Worm (Caenorhabditis elegans) whole organism, early embryonic: Measurements from ENCODE around the gene srx-9.

Experiments used
- B0310.2 ChIP-seq: sonication (generic microtip); optimal IDR thresholded peaks from 2 replicates; lab custom pipeline; 2016; ENCODE audit warnings: mild to moderate bottlenecking, missing genetic modification characterization, missing compliant biosample characterization
- F13C5.2 ChIP-seq: sonication (generic microtip); optimal IDR thresholded peaks from 2 replicates; lab custom pipeline; 2017; ENCODE audit warnings: mild to moderate bottlenecking, missing genetic modification characterization, inconsistent platforms, missing compliant biosample characterization
- aly-1 ChIP-seq: sonication (generic microtip); optimal IDR thresholded peaks from 2 replicates; lab custom pipeline; 2016; ENCODE audit warnings: missing genetic modification characterization, missing compliant biosample characterization
- ama-1 ChIP-seq: fragments of 150-350 bp; optimal IDR thresholded peaks from 2 replicates; lab custom pipeline; 2014
- ceh-13 ChIP-seq: fragments of 200-800 bp; sonication (Bioruptor generic); optimal IDR thresholded peaks from 2 replicates; lab custom pipeline; 2018; ENCODE audit warnings: mild to moderate bottlenecking, missing genetic modification characterization, missing compliant biosample characterization
- ceh-36 ChIP-seq: sonication (generic microtip); optimal IDR thresholded peaks from 2 replicates; lab custom pipeline; 2016; ENCODE audit warnings: missing genetic modification characterization, inconsistent platforms, missing compliant biosample characterization
- ets-7 ChIP-seq: sonication (generic microtip); optimal IDR thresholded peaks from 2 replicates; lab custom pipeline; 2016; ENCODE audit warnings: missing genotype, missing genetic modification characterization, missing compliant biosample characterization
- flt-1 ChIP-seq: fragments of 200-800 bp; sonication (Bioruptor generic); IDR thresholded peaks from 2 replicates; pipeline ENCODE4 v1.3.6; 2022; ENCODE audit warnings: missing genetic modification characterization, missing compliant biosample characterization
- hmbx-1 ChIP-seq: sonication (generic microtip); optimal IDR thresholded peaks from 2 replicates; lab custom pipeline; 2016; ENCODE audit warnings: mild to moderate bottlenecking, missing genetic modification characterization, missing compliant biosample characterization
- hmg-4 ChIP-seq: fragments of 200-800 bp; sonication (Bioruptor generic); optimal IDR thresholded peaks from 2 replicates; lab custom pipeline; 2018; ENCODE audit warnings: mild to moderate bottlenecking, missing genetic modification characterization, missing compliant biosample characterization
- hnd-1 ChIP-seq: sonication (generic microtip); optimal IDR thresholded peaks from 2 replicates; lab custom pipeline; 2016; ENCODE audit warnings: missing genetic modification characterization, missing compliant biosample characterization
- pes-1 ChIP-seq: fragments of 200-800 bp; sonication (Bioruptor generic); IDR thresholded peaks from 2 replicates; pipeline ENCODE4 v1.3.6; 2022; ENCODE audit warnings: missing genetic modification reagents, missing genetic modification characterization, missing compliant biosample characterization
- scrt-1 ChIP-seq: fragments of 200-800 bp; sonication (Bioruptor generic); IDR thresholded peaks from 2 replicates; pipeline ENCODE4 v1.3.6; 2022; ENCODE audit warnings: missing genetic modification characterization, missing compliant biosample characterization
- sea-1 ChIP-seq: fragments of 200-800 bp; sonication (Bioruptor generic); conservative IDR thresholded peaks from 2 replicates; pipeline ENCODE4 v1.3.6; 2022; ENCODE audit warnings: missing genetic modification characterization, missing compliant biosample characterization
- tbx-11 ChIP-seq: fragments of 200-800 bp; sonication (Bioruptor generic); IDR thresholded peaks from 2 replicates; pipeline ENCODE4 v1.3.6; 2022; ENCODE audit warnings: missing genetic modification characterization, missing compliant biosample characterization
- tbx-37 ChIP-seq: fragments of 200-800 bp; sonication (Bioruptor generic); conservative IDR thresholded peaks from 2 replicates; pipeline ENCODE4 v1.3.6; 2022; ENCODE audit warnings: missing genetic modification reagents, missing genetic modification characterization, missing compliant biosample characterization
- tra-4 ChIP-seq: sonication (generic microtip); optimal IDR thresholded peaks from 2 replicates; lab custom pipeline; 2017; ENCODE audit warnings: missing genetic modification characterization, missing compliant biosample characterization

srx-9 gene

DNA sequence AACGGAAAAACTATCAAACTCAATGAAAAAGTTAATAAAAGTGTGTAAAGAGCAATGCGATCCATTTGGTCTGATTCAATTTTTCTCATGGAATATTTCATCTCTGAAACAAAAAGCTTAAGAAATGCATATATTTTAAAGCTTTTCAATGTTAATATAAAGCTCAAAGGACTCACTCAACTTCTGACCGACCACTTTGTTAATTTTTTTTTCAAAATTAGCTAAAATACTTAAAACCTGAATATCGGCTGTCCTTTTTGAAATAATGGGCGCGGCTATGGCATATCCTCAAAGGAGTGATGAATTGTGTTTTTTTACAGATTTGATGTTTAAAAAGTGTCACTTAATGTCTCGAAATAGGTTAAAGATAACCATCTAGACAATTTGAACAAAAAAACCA, 5.5 kb downstream of the srx-9 start, which contains the start of gene C02H6.1:
C02H6.1 (minus strand) TSS at position 101 of the 400 bp plus-strand sequence.
- no peak for TF ChIP-seq hmbx-1
- TF ChIP-seq scrt-1 (GFP tag; lab: Robert Waterston, UW): no peak
- TF ChIP-seq tra-4: no peak
- no peak for TF ChIP-seq tbx-11 (GFP tag; lab: Robert Waterston, UW)
- no peak for TF ChIP-seq B0310.2 (tag; lab: Kevin White, UChicago)

DNA sequence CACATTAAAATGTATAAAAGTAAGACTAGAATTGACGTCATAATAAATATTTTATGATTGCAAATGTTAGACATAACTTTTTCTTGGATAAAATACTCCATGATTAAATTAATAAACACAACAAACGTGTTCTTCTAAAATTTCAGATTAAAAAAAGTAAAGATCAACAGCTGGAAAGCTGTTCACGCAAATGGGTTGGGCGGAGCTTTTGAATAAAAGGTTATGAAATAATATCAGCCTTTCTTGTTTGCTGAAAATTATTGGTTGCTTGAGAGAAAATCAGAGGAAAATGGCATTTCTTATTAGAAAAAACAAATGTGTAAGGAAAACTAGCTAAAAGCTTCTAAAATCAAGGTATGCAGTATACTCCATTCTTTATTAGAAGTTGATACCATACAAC, 7.5 kb downstream of the srx-9 start, which contains the start of gene C02H6.3:
C02H6.3 (minus strand) TSS at position 101 of the 400 bp plus-strand sequence.
- no peak for TF ChIP-seq B0310.2 (tag; lab: Kevin White, UChicago)
- no peak for TF ChIP-seq hnd-1 (tag; lab: Kevin White, UChicago)
- no peak for TF ChIP-seq hmg-4 (GFP tag; lab: Kevin White, UChicago)
- no peak for TF ChIP-seq scrt-1 (GFP tag; lab: Robert Waterston, UW)
- TF ChIP-seq tbx-11 (GFP tag; lab: Robert Waterston, UW): no peak
- no peak for TF ChIP-seq F13C5.2 (tag; lab: Kevin White, UChicago)
- no peak for TF ChIP-seq pes-1
- no peak for TF ChIP-seq tra-4
- TF ChIP-seq sea-1 (GFP tag; lab: Robert Waterston, UW): no peak
- no peak for TF ChIP-seq aly-1 (tag; lab: Kevin White, UChicago)
- no peak for TF ChIP-seq tbx-37 (GFP tag; lab: Robert Waterston, UW)
- no peak for TF ChIP-seq ceh-13 (GFP tag; lab: Kevin White, UChicago)
- TF ChIP-seq hmbx-1: no peak
- no peak for TF ChIP-seq ama-1 (lab: Kevin White, UChicago)
- no peak for TF ChIP-seq ets-7 (tag; lab: Kevin White, UChicago)

ce11 chrV:7386052-7386573, 9.1 kb downstream of the srx-9 start, which contains the start of gene srp-6:
Gene srp-6, minus strand, starts transcription at chrV:7386102.
- TF ChIP-seq tra-4 (no peak), ceh-36 (tag; lab: Kevin White, UChicago) (no peak), hnd-1 (tag; lab: Kevin White, UChicago) (no peak), F13C5.2 (tag; lab: Kevin White, UChicago) (no peak), aly-1 (tag; lab: Kevin White, UChicago) (no peak), sea-1 (GFP tag; lab: Robert Waterston, UW) (no peak), ets-7 (tag; lab: Kevin White, UChicago) (no peak), hmg-4 (GFP tag; lab: Kevin White, UChicago) (no peak), scrt-1 (GFP tag; lab: Robert Waterston, UW) (no peak), ceh-13 (GFP tag; lab: Kevin White, UChicago) (no peak), flt-1 (GFP tag; lab: Robert Waterston, UW) (no peak), tbx-37 (GFP tag; lab: Robert Waterston, UW) (no peak), hmbx-1 (no peak), B0310.2 (tag; lab: Kevin White, UChicago) (no peak), tbx-11 (GFP tag; lab: Robert Waterston, UW) (no peak), pes-1 (no peak), ama-1 (lab: Kevin White, UChicago) (no peak)

- TF ChIP-seq ama-1 (lab: Kevin White, UChicago): no peak
- TF ChIP-seq aly-1 (tag; lab: Kevin White, UChicago): no peak
- no peak for TF ChIP-seq ceh-36 (tag; lab: Kevin White, UChicago)
- TF ChIP-seq flt-1 (GFP tag; lab: Robert Waterston, UW): no peak
- TF ChIP-seq ceh-13 (GFP tag; lab: Kevin White, UChicago): no peak
- no peak for TF ChIP-seq pes-1
- no peak for TF ChIP-seq sea-1 (GFP tag; lab: Robert Waterston, UW)
- TF ChIP-seq ets-7 (tag; lab: Kevin White, UChicago): no peak
These were observed 14.3 kb downstream of the srx-9 start, which contains the start of gene C03G6.17 for ce11 chrV:7381008-7381407. Gene C03G6.17, minus strand, starts transcription at chrV:7381108.

- no peak for TF ChIP-seq sea-1 (GFP tag; lab: Robert Waterston, UW)
- no peak for TF ChIP-seq aly-1 (tag; lab: Kevin White, UChicago)
- TF ChIP-seq hmg-4 (GFP tag; lab: Kevin White, UChicago): no peak
These were observed 15.9 kb downstream of the srx-9 start, which contains the start of gene srsx-24 for ce11 chrV:7379384-7379783. Gene srsx-24, minus strand, starts transcription at chrV:7379484.

- TF ChIP-seq ets-7 (tag; lab: Kevin White, UChicago): no peak
- TF ChIP-seq F13C5.2 (tag; lab: Kevin White, UChicago): no peak
- no peak for TF ChIP-seq aly-1 (tag; lab: Kevin White, UChicago)
- TF ChIP-seq pes-1: no peak
- no peak for TF ChIP-seq ceh-36 (tag; lab: Kevin White, UChicago)
- TF ChIP-seq tbx-11 (GFP tag; lab: Robert Waterston, UW): no peak
- TF ChIP-seq hmg-4 (GFP tag; lab: Kevin White, UChicago): no peak
- no peak for TF ChIP-seq ceh-13 (GFP tag; lab: Kevin White, UChicago)
- no peak for TF ChIP-seq scrt-1 (GFP tag; lab: Robert Waterston, UW)
- no peak for TF ChIP-seq tbx-37 (GFP tag; lab: Robert Waterston, UW)
- TF ChIP-seq tra-4: no peak
These were observed 21.2 kb downstream of the srx-9 start, which contains the start of gene srx-56 for ce11 chrV:7374090-7374489. Gene srx-56, plus strand, starts transcription at chrV:7374390.

DNA sequence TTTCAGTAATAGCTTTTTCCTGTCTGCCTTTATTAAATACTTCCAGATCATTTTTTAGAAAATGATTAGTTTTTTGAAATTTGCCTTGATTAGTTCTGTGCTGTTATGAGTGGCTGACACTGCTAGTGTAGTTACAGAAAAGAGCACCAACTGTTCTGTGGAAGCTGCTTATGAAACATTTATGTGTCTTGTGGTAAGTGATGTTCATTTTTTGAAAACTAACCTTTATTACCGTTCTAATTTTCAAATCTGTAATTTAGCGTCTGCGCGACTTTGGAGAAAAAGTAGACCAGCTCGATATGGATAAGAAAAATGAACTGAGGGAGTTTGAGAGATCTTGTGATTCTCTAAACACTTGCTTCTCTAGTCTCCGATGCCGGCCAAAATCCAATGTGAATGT, 25.7 kb downstream of the srx-9 start, which contains the start of gene srj-14:
srj-14 (plus strand) TSS at position 131 of the 400 bp plus-strand sequence.
- TF ChIP-seq tbx-11 (GFP tag; lab: Robert Waterston, UW) (no peak), ets-7 (tag; lab: Kevin White, UChicago) (no peak), ama-1 (lab: Kevin White, UChicago) (no peak), aly-1 (tag; lab: Kevin White, UChicago) (no peak), hmg-4 (GFP tag; lab: Kevin White, UChicago) (no peak), hmbx-1 (no peak), hnd-1 (tag; lab: Kevin White, UChicago) (no peak), F13C5.2 (tag; lab: Kevin White, UChicago) (no peak), sea-1 (GFP tag; lab: Robert Waterston, UW) (no peak), scrt-1 (GFP tag; lab: Robert Waterston, UW) (no peak)
